Worm (Caenorhabditis elegans): ENCODE results near the gene ttr-12.

- TF ChIP-seq dao-5 (tag; optimal IDR thresholded peaks at IDR 0.05) (no peak), W03F9.2 (tag; optimal IDR thresholded peaks at IDR 0.05) (no peak)
Measured at ce11 chrV:20631255-20631654, 22.7 kb upstream of the ttr-12 start, which contains the start of gene F46B3.14.
